Worm (Caenorhabditis elegans) whole organism, midembryonic: ENCODE results near the gene gut-2.

Experiments
- T22C8.4 ChIP-seq: fragments of 200-800 bp; sonication (Bioruptor generic); IDR thresholded peaks from 2 replicates; pipeline ENCODE4 v1.3.6; 2022; ENCODE audit warnings: missing genetic modification characterization, missing compliant biosample characterization
- cog-1 ChIP-seq: sonication (generic microtip); optimal IDR thresholded peaks from 2 replicates; lab custom pipeline; 2016; ENCODE audit warnings: missing genetic modification characterization, missing compliant biosample characterization
- flt-1 ChIP-seq: fragments of 200-800 bp; sonication (Bioruptor generic); IDR thresholded peaks from 2 replicates; pipeline ENCODE4 v1.3.6; 2022; ENCODE audit warnings: missing genetic modification characterization, missing compliant biosample characterization
- klf-2 ChIP-seq: fragments of 200-800 bp; sonication (Bioruptor generic); conservative IDR thresholded peaks from 2 replicates; pipeline ENCODE4 v1.3.6; 2022; ENCODE audit warnings: missing genetic modification reagents, missing genetic modification characterization, missing compliant biosample characterization
- med-1 ChIP-seq: sonication (generic microtip); optimal IDR thresholded peaks from 2 replicates; lab custom pipeline; 2017; ENCODE audit warnings: missing genetic modification characterization, mild to moderate bottlenecking, missing compliant biosample characterization, antibody characterized with exemption, missing genetic modification reagents; ENCODE audit not compliant: insufficient read depth
- ref-1 ChIP-seq: fragments of 200-800 bp; sonication (Bioruptor generic); conservative IDR thresholded peaks from 2 replicates; pipeline ENCODE4 v1.3.6; 2022; ENCODE audit warnings: missing genetic modification reagents, missing genetic modification characterization, missing compliant biosample characterization
- tab-1 ChIP-seq: fragments of 200-800 bp; sonication (Bioruptor generic); IDR thresholded peaks from 2 replicates; pipeline ENCODE4 v1.3.6; 2022; ENCODE audit warnings: missing genetic modification characterization, missing compliant biosample characterization
- ztf-23 ChIP-seq: fragments of 200-800 bp; sonication (Bioruptor generic); IDR thresholded peaks from 2 replicates; pipeline ENCODE4 v1.3.6; 2022; ENCODE audit warnings: missing genetic modification reagents, missing genetic modification characterization, missing compliant biosample characterization
- ztf-29 ChIP-seq: fragments of 200-800 bp; sonication (Bioruptor generic); IDR thresholded peaks from 2 replicates; pipeline ENCODE4 v1.3.6; 2022; ENCODE audit warnings: missing genetic modification reagents, missing genetic modification characterization, missing compliant biosample characterization

Gene gut-2

ce11 chrV:13511618-13512017 is 14.1 kb downstream of the gut-2 start, which contains the start of gene avr-15:
Gene avr-15 (minus strand): TSS chrV:13511718.
- no peak for TF ChIP-seq ztf-29 (GFP tag; lab: Robert Waterston, UW)
- no peak for TF ChIP-seq flt-1 (GFP tag; lab: Robert Waterston, UW)
- TF ChIP-seq ref-1 (GFP tag; lab: Robert Waterston, UW), result no peak
- no peak for TF ChIP-seq med-1 (GFP tag; lab: Kevin White, UChicago)
- no peak for TF ChIP-seq tab-1 (GFP tag; lab: Robert Waterston, UW)
- TF ChIP-seq klf-2 (GFP tag; lab: Robert Waterston, UW), result no peak
- TF ChIP-seq ztf-23 (GFP tag; lab: Robert Waterston, UW), result no peak
- no peak for TF ChIP-seq cog-1 (tag; lab: Kevin White, UChicago)
- TF ChIP-seq T22C8.4, result no peak

DNA sequence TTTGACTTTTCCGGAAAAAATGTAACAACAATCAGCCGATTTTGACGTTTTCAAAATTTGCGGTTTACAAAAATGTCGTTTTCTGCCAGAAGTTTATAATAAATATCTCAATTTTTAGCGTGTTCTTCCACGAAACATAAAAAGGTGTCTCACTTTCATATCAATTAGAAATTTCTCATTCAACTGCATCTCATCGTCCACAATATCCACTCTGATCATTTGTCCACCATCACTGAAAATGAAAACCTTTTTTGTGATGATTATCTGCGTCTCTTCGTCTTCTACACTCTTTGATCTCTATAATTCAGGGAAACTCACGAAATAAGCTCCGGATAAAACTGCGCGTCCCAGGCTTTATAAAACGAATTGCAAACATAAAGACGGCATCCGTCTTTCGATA is 15.0 kb downstream of the gut-2 start:
- TF ChIP-seq ztf-23 (GFP tag; lab: Robert Waterston, UW), result no peak
- no peak for TF ChIP-seq T22C8.4
- no peak for TF ChIP-seq klf-2 (GFP tag; lab: Robert Waterston, UW)
- TF ChIP-seq ztf-29 (GFP tag; lab: Robert Waterston, UW), result no peak
- no peak for TF ChIP-seq flt-1 (GFP tag; lab: Robert Waterston, UW)
- TF ChIP-seq tab-1 (GFP tag; lab: Robert Waterston, UW), result no peak
- no peak for TF ChIP-seq ref-1 (GFP tag; lab: Robert Waterston, UW)
- no peak for TF ChIP-seq cog-1 (tag; lab: Kevin White, UChicago)
- TF ChIP-seq med-1 (GFP tag; lab: Kevin White, UChicago), result no peak

ce11 chrV:13515115-13515514 is 17.6 kb downstream of the gut-2 start, which contains the start of gene semi-1:
Gene semi-1 (minus strand): TSS chrV:13515215.
- TF ChIP-seq med-1 (GFP tag; lab: Kevin White, UChicago), result no peak
- TF ChIP-seq flt-1 (GFP tag; lab: Robert Waterston, UW), result no peak
- TF ChIP-seq ref-1 (GFP tag; lab: Robert Waterston, UW), result no peak
- no peak for TF ChIP-seq tab-1 (GFP tag; lab: Robert Waterston, UW)
- no peak for TF ChIP-seq T22C8.4
- no peak for TF ChIP-seq ztf-23 (GFP tag; lab: Robert Waterston, UW)
- TF ChIP-seq ztf-29 (GFP tag; lab: Robert Waterston, UW), result no peak
- no peak for TF ChIP-seq klf-2 (GFP tag; lab: Robert Waterston, UW)

DNA sequence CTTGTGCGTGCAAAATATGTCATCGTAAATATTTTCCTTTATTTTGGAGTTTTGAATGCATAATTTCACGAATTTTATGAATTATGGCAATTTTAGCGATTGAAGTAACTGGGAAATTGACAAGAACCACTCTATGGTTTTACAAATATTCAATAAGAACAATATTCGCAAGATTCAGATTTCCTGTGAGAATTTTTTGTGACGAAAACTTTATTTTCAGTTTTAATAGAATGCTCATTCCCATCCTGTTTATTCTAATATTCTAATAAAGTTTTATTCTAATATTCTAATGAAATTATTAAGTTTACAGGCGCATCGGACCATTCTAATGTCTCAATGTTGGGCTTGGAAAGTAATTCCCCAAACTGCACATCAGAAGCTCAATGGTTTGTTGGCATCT is 25.7 kb downstream of the gut-2 start, which contains the start of gene R11G10.3:
R11G10.3 (plus strand) TSS at position 301 of the 400 bp plus-strand sequence.
- no peak for TF ChIP-seq tab-1 (GFP tag; lab: Robert Waterston, UW)
- no peak for TF ChIP-seq ztf-23 (GFP tag; lab: Robert Waterston, UW)
- TF ChIP-seq ref-1 (GFP tag; lab: Robert Waterston, UW), result no peak
- no peak for TF ChIP-seq ztf-29 (GFP tag; lab: Robert Waterston, UW)
- no peak for TF ChIP-seq flt-1 (GFP tag; lab: Robert Waterston, UW)
- no peak for TF ChIP-seq klf-2 (GFP tag; lab: Robert Waterston, UW)
- no peak for TF ChIP-seq med-1 (GFP tag; lab: Kevin White, UChicago)
- no peak for TF ChIP-seq T22C8.4
- TF ChIP-seq cog-1 (tag; lab: Kevin White, UChicago), result no peak

DNA sequence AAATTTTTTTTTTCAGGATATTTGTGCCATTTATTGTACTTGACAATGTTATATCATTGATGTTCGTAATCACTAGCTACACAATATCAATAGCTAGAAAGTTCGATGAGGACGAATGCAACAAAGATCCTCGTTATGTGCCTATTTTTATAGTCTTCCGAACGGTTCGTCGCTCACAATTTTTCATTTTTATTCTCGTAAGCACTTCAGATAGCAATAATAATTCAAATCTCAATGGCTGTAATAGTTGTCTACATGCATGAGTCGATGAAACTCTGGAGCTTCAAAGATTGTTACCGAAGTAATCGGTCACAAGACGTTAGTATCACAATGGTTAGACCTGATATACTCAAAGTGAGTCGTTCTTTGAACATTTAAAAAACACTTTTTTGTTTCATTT is 31.7 kb downstream of the gut-2 start:
- TF ChIP-seq ztf-29 (GFP tag; lab: Robert Waterston, UW) (no peak), T22C8.4 (no peak), klf-2 (GFP tag; lab: Robert Waterston, UW) (no peak), ztf-23 (GFP tag; lab: Robert Waterston, UW) (no peak), tab-1 (GFP tag; lab: Robert Waterston, UW) (no peak), cog-1 (tag; lab: Kevin White, UChicago) (no peak), flt-1 (GFP tag; lab: Robert Waterston, UW) (no peak), ref-1 (GFP tag; lab: Robert Waterston, UW) (no peak), med-1 (GFP tag; lab: Kevin White, UChicago) (no peak)

DNA sequence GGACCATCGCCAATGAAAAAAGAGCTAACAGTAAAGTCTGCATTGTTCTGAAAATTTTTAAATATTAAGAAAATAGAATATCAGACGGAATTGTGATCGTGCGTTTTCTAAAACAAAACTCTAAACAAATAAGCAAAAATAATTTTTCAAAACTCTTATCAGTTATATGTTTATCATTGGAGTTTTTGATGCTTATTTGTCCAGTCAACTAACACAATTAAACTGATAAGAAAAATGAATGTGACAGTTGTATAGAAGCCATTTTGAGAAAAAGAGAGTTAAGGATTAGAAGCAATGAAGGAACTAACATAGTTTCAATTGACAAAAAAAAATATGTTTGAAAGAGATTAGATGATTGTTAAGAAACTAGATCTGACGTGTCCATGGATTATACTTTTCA is 33.2 kb downstream of the gut-2 start, which contains the start of gene ttr-44:
ttr-44 (minus strand) TSS at position 47 of the 400 bp plus-strand sequence.
- TF ChIP-seq ref-1 (GFP tag; lab: Robert Waterston, UW) (no peak), cog-1 (tag; lab: Kevin White, UChicago) (no peak), flt-1 (GFP tag; lab: Robert Waterston, UW) (no peak), tab-1 (GFP tag; lab: Robert Waterston, UW) (no peak)

- TF ChIP-seq ztf-23 (GFP tag; lab: Robert Waterston, UW) (no peak), tab-1 (GFP tag; lab: Robert Waterston, UW) (no peak), klf-2 (GFP tag; lab: Robert Waterston, UW) (no peak), T22C8.4 (no peak), med-1 (GFP tag; lab: Kevin White, UChicago) (no peak), flt-1 (GFP tag; lab: Robert Waterston, UW) (no peak), ref-1 (GFP tag; lab: Robert Waterston, UW) (no peak), ztf-29 (GFP tag; lab: Robert Waterston, UW) (no peak), cog-1 (tag; lab: Kevin White, UChicago) (no peak)
Observed at ce11 chrV:13532469-13532868, 35.0 kb downstream of the gut-2 start.

ce11 chrV:13536058-13536579 is 38.6 kb downstream of the gut-2 start, which contains the start of gene frpr-5:
Gene frpr-5 (minus strand): TSS chrV:13536108.
- TF ChIP-seq klf-2 (GFP tag; lab: Robert Waterston, UW) (no peak), ztf-23 (GFP tag; lab: Robert Waterston, UW) (no peak), ref-1 (GFP tag; lab: Robert Waterston, UW) (no peak)
